Fruit fly (Drosophila melanogaster) Kc167 (cell line): ENCODE results near the gene FASN2.

Source experiments
- Myc ChIP-seq: fragments of >200 bp; optimal IDR thresholded peaks from 2 replicates; lab custom pipeline; 2017; ENCODE audit warnings: missing external identifiers
- Sin3A ChIP-seq: fragments of >200 bp; optimal IDR thresholded peaks from 2 replicates; lab custom pipeline; 2018; ENCODE audit warnings: missing external identifiers
- h ChIP-seq: fragments of >200 bp; optimal IDR thresholded peaks from 3 replicates; lab custom pipeline; 2018; ENCODE audit warnings: missing external identifiers
- insv ChIP-seq: fragments of >200 bp; optimal IDR thresholded peaks from 3 replicates; lab custom pipeline; 2018; ENCODE audit warnings: missing external identifiers
- psq ChIP-seq: fragments of >200 bp; optimal IDR thresholded peaks from 2 replicates; lab custom pipeline; 2017; ENCODE audit warnings: missing external identifiers
- ttk ChIP-seq: sonication (Bioruptor generic); optimal IDR thresholded peaks from 2 replicates; lab custom pipeline; 2017; ENCODE audit warnings: missing external identifiers

- no peak for TF ChIP-seq Sin3A (lab: Kevin White, UChicago)
- TF ChIP-seq psq (lab: Kevin White, UChicago), result no peak
- TF ChIP-seq insv (lab: Kevin White, UChicago), result no peak
- no peak for TF ChIP-seq ttk (lab: Kevin White, UChicago)
- no peak for TF ChIP-seq h (lab: Kevin White, UChicago)
- no peak for TF ChIP-seq Myc
Measured at dm6 chr2L:3056448-3056790, 12.7 kb downstream of the FASN2 start, which contains the start of gene FASN1.
